Worm (Caenorhabditis elegans) whole organism, L2 larva: ENCODE results near the gene srh-100.
"Not testable (repeated sequence)": the region's sequence is repeated elsewhere in the genome, so short reads cannot be mapped to it uniquely, and the experiment has no call there.

Experiments
- C34F6.9 ChIP-seq: fragments of 150-350 bp; optimal IDR thresholded peaks from 2 replicates; lab custom pipeline; 2014; ENCODE audit warnings: missing biosample characterization, missing genetic modification characterization
- F13H6.1 ChIP-seq: sonication (generic microtip); optimal IDR thresholded peaks from 2 replicates; lab custom pipeline; 2016; ENCODE audit warnings: missing genetic modification characterization, missing compliant biosample characterization
- R02D3.7 ChIP-seq: fragments of 150-350 bp; optimal IDR thresholded peaks from 2 replicates; lab custom pipeline; 2014; ENCODE audit warnings: missing biosample characterization, missing genetic modification characterization
- Y55F3AM.14 ChIP-seq: fragments of 200-800 bp; sonication (Bioruptor generic); optimal IDR thresholded peaks from 2 replicates; lab custom pipeline; 2018; ENCODE audit warnings: mild to moderate bottlenecking, missing genetic modification characterization, missing compliant biosample characterization
- ZK546.5 ChIP-seq: sonication (generic microtip); optimal IDR thresholded peaks from 2 replicates; lab custom pipeline; 2017; ENCODE audit warnings: missing biosample characterization, missing genetic modification characterization
- alr-1 ChIP-seq: fragments of 150-350 bp; optimal IDR thresholded peaks from 2 replicates; lab custom pipeline; 2014; ENCODE audit warnings: missing biosample characterization, missing genetic modification characterization
- ama-1 ChIP-seq: fragments of 150-350 bp; optimal IDR thresholded peaks from 2 replicates; lab custom pipeline; 2018; ENCODE audit warnings: inconsistent platforms
- ceh-16 ChIP-seq: fragments of 150-350 bp; optimal IDR thresholded peaks from 2 replicates; lab custom pipeline; 2014; ENCODE audit warnings: missing biosample characterization, missing genetic modification characterization
- ceh-82 ChIP-seq: fragments of 150-350 bp; optimal IDR thresholded peaks from 2 replicates; lab custom pipeline; 2014; ENCODE audit warnings: missing biosample characterization, missing genetic modification characterization
- crh-2 ChIP-seq: sonication (generic microtip); optimal IDR thresholded peaks from 2 replicates; lab custom pipeline; 2017; ENCODE audit warnings: missing biosample characterization, missing genetic modification characterization
- elt-1 ChIP-seq: fragments of 150-350 bp; optimal IDR thresholded peaks from 2 replicates; lab custom pipeline; 2014; ENCODE audit warnings: missing biosample characterization, missing genetic modification characterization
- elt-3 ChIP-seq: sonication (generic microtip); optimal IDR thresholded peaks from 2 replicates; lab custom pipeline; 2017; ENCODE audit warnings: missing biosample characterization, missing genetic modification characterization
- fos-1 ChIP-seq: fragments of 150-350 bp; optimal IDR thresholded peaks from 2 replicates; lab custom pipeline; 2014; ENCODE audit warnings: missing biosample characterization, missing genetic modification characterization
- gmeb-1 ChIP-seq: fragments of 150-350 bp; optimal IDR thresholded peaks from 2 replicates; lab custom pipeline; 2014; ENCODE audit warnings: missing biosample characterization, missing genetic modification characterization
- lin-11 ChIP-seq: fragments of 150-350 bp; sonication (generic microtip); optimal IDR thresholded peaks from 2 replicates; lab custom pipeline; 2014; ENCODE audit warnings: missing biosample characterization, missing genetic modification characterization, inconsistent platforms, mixed read lengths
- lin-13 ChIP-seq: fragments of 150-350 bp; optimal IDR thresholded peaks from 2 replicates; lab custom pipeline; 2014; ENCODE audit warnings: missing biosample characterization, missing genetic modification reagents, missing genetic modification characterization
- lin-39 ChIP-seq: fragments of 150-350 bp; optimal IDR thresholded peaks from 2 replicates; lab custom pipeline; 2014; ENCODE audit warnings: missing biosample characterization, missing genetic modification reagents, missing genetic modification characterization
- mab-5 ChIP-seq: fragments of 150-350 bp; optimal IDR thresholded peaks from 2 replicates; lab custom pipeline; 2014; ENCODE audit warnings: missing biosample characterization, missing genetic modification characterization
- mdl-1 ChIP-seq, 2 experiments: fragments of 150-350 bp in 1 of 2; sonication (generic microtip) in 1 of 2; optimal IDR thresholded peaks; 2 replicates each; lab custom pipeline; 2017; ENCODE audit warnings: missing biosample characterization in 2 of 2, missing genetic modification characterization in 2 of 2
- nhr-10 ChIP-seq: sonication (generic microtip); optimal IDR thresholded peaks from 2 replicates; lab custom pipeline; 2017; ENCODE audit warnings: missing biosample characterization, missing genetic modification characterization
- nhr-11 ChIP-seq: fragments of 150-350 bp; optimal IDR thresholded peaks from 2 replicates; lab custom pipeline; 2014; ENCODE audit warnings: missing biosample characterization, missing genetic modification characterization
- nhr-12 ChIP-seq: fragments of 150-350 bp; optimal IDR thresholded peaks from 2 replicates; lab custom pipeline; 2014; ENCODE audit warnings: missing biosample characterization, missing genetic modification characterization
- nhr-21 ChIP-seq: fragments of 150-350 bp; optimal IDR thresholded peaks from 2 replicates; lab custom pipeline; 2014; ENCODE audit warnings: missing biosample characterization, missing genetic modification characterization
- nhr-23 ChIP-seq: fragments of 150-350 bp; optimal IDR thresholded peaks from 2 replicates; lab custom pipeline; 2014; ENCODE audit warnings: missing biosample characterization, missing genetic modification reagents, missing genetic modification characterization
- nhr-237 ChIP-seq: fragments of 150-350 bp; optimal IDR thresholded peaks from 2 replicates; lab custom pipeline; 2014; ENCODE audit warnings: missing biosample characterization, missing genetic modification characterization
- nhr-6 ChIP-seq: fragments of 150-350 bp; optimal IDR thresholded peaks from 2 replicates; lab custom pipeline; 2014; ENCODE audit warnings: missing biosample characterization, missing genetic modification characterization
- nhr-77 ChIP-seq: fragments of 150-350 bp; optimal IDR thresholded peaks from 2 replicates; lab custom pipeline; 2014; ENCODE audit warnings: missing biosample characterization, missing genetic modification characterization
- peb-1 ChIP-seq: fragments of 150-350 bp; optimal IDR thresholded peaks from 2 replicates; lab custom pipeline; 2014; ENCODE audit warnings: missing biosample characterization, missing genetic modification characterization
- sem-4 ChIP-seq: fragments of 150-350 bp; optimal IDR thresholded peaks from 2 replicates; lab custom pipeline; 2014; ENCODE audit warnings: missing biosample characterization, missing genetic modification reagents, missing genetic modification characterization
- skn-1 ChIP-seq: sonication (generic microtip); optimal IDR thresholded peaks from 2 replicates; lab custom pipeline; 2017; ENCODE audit warnings: missing biosample characterization, missing genetic modification characterization
- sma-3 ChIP-seq: sonication (generic microtip); optimal IDR thresholded peaks from 2 replicates; lab custom pipeline; 2016; ENCODE audit warnings: missing genetic modification reagents, missing genetic modification characterization, missing compliant biosample characterization
- sma-9 ChIP-seq, 2 experiments: fragments of 150-350 bp in 1 of 2; sonication (generic microtip) in 1 of 2; optimal IDR thresholded peaks; 2 replicates each; lab custom pipeline; 2014 to 2016; ENCODE audit warnings: missing genetic modification characterization in 2 of 2, mild to moderate bottlenecking in 1 of 2, missing biosample characterization in 1 of 2, missing compliant biosample characterization in 1 of 2, missing genetic modification reagents in 1 of 2, moderate library complexity in 1 of 2
- snpc-4 ChIP-seq: fragments of 150-350 bp; optimal IDR thresholded peaks from 2 replicates; lab custom pipeline; 2014; ENCODE audit warnings: missing biosample characterization, missing genetic modification characterization
- unc-39 ChIP-seq: fragments of 150-350 bp; optimal IDR thresholded peaks from 2 replicates; lab custom pipeline; 2014; ENCODE audit warnings: missing biosample characterization, missing genetic modification characterization
- unc-62 ChIP-seq: fragments of 150-350 bp; optimal IDR thresholded peaks from 2 replicates; lab custom pipeline; 2014; ENCODE audit warnings: missing biosample characterization, missing genetic modification reagents, missing genetic modification characterization
- zag-1 ChIP-seq: fragments of 150-350 bp; optimal IDR thresholded peaks from 2 replicates; lab custom pipeline; 2014; ENCODE audit warnings: missing biosample characterization, missing genetic modification characterization
- ztf-1 ChIP-seq: fragments of 200-800 bp; sonication (Bioruptor generic); conservative IDR thresholded peaks from 2 replicates; pipeline ENCODE4 v1.3.6; 2022; ENCODE audit warnings: missing genetic modification characterization, missing compliant biosample characterization
- ztf-11 ChIP-seq: sonication (generic microtip); optimal IDR thresholded peaks from 2 replicates; lab custom pipeline; 2017; ENCODE audit warnings: missing biosample characterization, missing genetic modification characterization

Gene srh-100

ce11 chrII:3714595-3714994 is at the start of gene srh-100:
TSS of gene srh-100 (minus strand) at chrII:3714695.
- no peak for TF ChIP-seq mdl-1 (tag; optimal IDR thresholded peaks at IDR 0.05; lab: Kevin White, UChicago)
- TF ChIP-seq sma-3 (GFP tag; lab: Kevin White, UChicago), result no peak
- TF ChIP-seq nhr-11 (tag; lab: Kevin White, UChicago), result no peak
- TF ChIP-seq nhr-237, result no peak
- TF ChIP-seq peb-1, result no peak
- no peak for TF ChIP-seq nhr-21 (tag; lab: Kevin White, UChicago)
- no peak for TF ChIP-seq lin-11 (tag; lab: Kevin White, UChicago)
- TF ChIP-seq zag-1 (tag; lab: Kevin White, UChicago), result no peak
- no peak for TF ChIP-seq gmeb-1 (tag; lab: Kevin White, UChicago)
- TF ChIP-seq ceh-82 (tag; lab: Kevin White, UChicago), result no peak

DNA sequence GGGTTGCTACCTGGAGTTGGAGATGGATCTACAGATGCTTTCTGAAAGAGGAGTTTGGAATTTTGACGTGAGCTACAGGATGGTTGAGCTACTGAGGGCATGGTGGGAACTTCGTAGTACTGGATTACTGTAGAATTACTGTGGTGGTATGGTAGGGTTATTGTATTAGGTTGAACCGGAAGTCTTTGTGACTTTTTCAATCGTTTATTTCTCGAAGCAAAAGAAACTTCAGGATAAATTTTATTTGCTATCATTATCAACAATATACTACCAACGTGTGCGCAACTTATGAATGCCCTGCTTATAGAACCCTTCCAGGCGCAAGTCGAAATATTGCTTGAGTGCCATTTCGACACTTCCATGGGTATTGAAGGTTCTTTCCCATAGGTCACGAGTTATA is 47.1 kb upstream of the srh-100 start, which contains the start of gene T24E12.6:
TSS of gene T24E12.6 (minus strand) at position 101 of the 400 bp plus-strand sequence.
- not testable (repeated sequence) for TF ChIP-seq Y55F3AM.14; skn-1 (tag; lab: Kevin White, UChicago); C34F6.9 (tag; lab: Kevin White, UChicago)

DNA sequence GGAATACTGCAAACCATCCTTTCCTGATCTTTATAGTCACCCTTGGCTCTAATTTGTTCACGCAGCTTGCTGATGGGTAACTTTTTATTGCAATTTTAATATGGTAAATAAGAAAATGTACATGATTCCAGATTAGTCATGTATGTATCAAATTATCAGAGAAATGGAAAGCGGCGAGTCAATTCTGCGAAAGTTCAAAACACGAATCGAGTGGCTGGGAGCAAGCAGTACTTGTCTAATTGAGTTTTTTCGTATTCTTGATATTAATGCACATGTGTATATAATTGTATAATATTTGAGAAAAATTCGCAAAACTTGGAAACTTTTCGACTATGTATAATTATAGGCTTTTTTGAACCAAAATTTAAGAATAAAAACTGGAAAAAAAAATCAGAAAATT is 44.5 kb upstream of the srh-100 start, which contains the start of gene T24E12.12:
TSS of gene T24E12.12 (plus strand) at position 281 of the 400 bp plus-strand sequence.
- TF ChIP-seq snpc-4 (tag; lab: Kevin White, UChicago) (no peak), alr-1 (tag; lab: Kevin White, UChicago) (no peak), nhr-21 (tag; lab: Kevin White, UChicago) (no peak), elt-3 (no peak), peb-1 (no peak), ceh-16 (tag; lab: Kevin White, UChicago) (no peak), mdl-1 (tag; optimal IDR thresholded peaks at IDR 0.05; lab: Kevin White, UChicago) (no peak), sma-9 (GFP tag; optimal IDR thresholded peaks at IDR 0.05; lab: Kevin White, UChicago) (no peak), sma-9 (tag; optimal IDR thresholded peaks at IDR 0.05; lab: Kevin White, UChicago) (no peak), unc-62 (no peak), nhr-12 (tag; lab: Kevin White, UChicago) (no peak), ztf-11 (no peak)

DNA sequence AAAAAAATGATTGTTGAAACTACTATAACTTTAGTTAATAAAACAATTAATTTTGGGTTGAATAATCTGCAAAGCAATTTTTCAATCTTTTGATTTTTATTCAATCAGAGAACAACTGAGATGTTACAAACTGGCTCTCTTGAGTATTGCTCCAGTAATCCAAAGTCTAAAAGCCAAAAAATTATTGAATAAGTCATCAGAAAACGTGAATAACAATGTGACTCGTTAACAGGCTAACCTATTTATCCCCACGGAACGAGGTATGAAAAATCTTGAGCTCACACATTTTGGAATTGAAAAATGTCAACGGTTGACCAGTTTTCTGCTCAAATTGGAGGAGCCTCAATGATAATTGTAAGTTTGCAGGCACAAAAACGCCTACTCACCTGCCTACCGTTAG is 43.0 kb upstream of the srh-100 start, which contains the start of gene srx-111:
TSS of gene srx-111 (plus strand) at position 301 of the 400 bp plus-strand sequence.
- TF ChIP-seq sma-9 (GFP tag; optimal IDR thresholded peaks at IDR 0.05; lab: Kevin White, UChicago) (no peak), sma-9 (tag; optimal IDR thresholded peaks at IDR 0.05; lab: Kevin White, UChicago) (no peak), alr-1 (tag; lab: Kevin White, UChicago) (no peak), F13H6.1 (no peak), nhr-237 (no peak), ztf-11 (no peak), lin-39 (tag; lab: Kevin White, UChicago) (no peak), unc-39 (tag; lab: Kevin White, UChicago) (no peak), Y55F3AM.14 (no peak), nhr-23 (tag; lab: Kevin White, UChicago) (no peak), ztf-1 (GFP tag; lab: Robert Waterston, UW) (no peak), nhr-11 (tag; lab: Kevin White, UChicago) (no peak), ZK546.5 (tag; lab: Kevin White, UChicago) (no peak), nhr-6 (tag; lab: Kevin White, UChicago) (no peak), fos-1 (tag; lab: Kevin White, UChicago) (no peak), mab-5 (no peak)

- no peak for TF ChIP-seq mab-5
Observed at ce11 chrII:3753598-3753997, 39.1 kb upstream of the srh-100 start, which contains the start of gene rcd-1. TSS of gene rcd-1 (plus strand) at chrII:3753898.

- no peak for TF ChIP-seq nhr-237
- no peak for TF ChIP-seq mdl-1 (tag; optimal IDR thresholded peaks at IDR 0.05; lab: Kevin White, UChicago)
- no peak for TF ChIP-seq nhr-23 (tag; lab: Kevin White, UChicago)
- no peak for TF ChIP-seq ama-1 (lab: Kevin White, UChicago)
- no peak for TF ChIP-seq sma-3 (GFP tag; lab: Kevin White, UChicago)
- no peak for TF ChIP-seq sem-4
- no peak for TF ChIP-seq elt-1 (tag; lab: Kevin White, UChicago)
- TF ChIP-seq nhr-11 (tag; lab: Kevin White, UChicago), result no peak
- no peak for TF ChIP-seq nhr-10 (tag; lab: Kevin White, UChicago)
- no peak for TF ChIP-seq unc-62
- TF ChIP-seq lin-39 (tag; lab: Kevin White, UChicago), result no peak
- TF ChIP-seq R02D3.7 (tag; lab: Kevin White, UChicago), result no peak
- no peak for TF ChIP-seq crh-2 (tag; lab: Kevin White, UChicago)
- TF ChIP-seq lin-13 (GFP tag; lab: Kevin White, UChicago), result no peak
- no peak for TF ChIP-seq nhr-77
- TF ChIP-seq gmeb-1 (tag; lab: Kevin White, UChicago), result no peak
- no peak for TF ChIP-seq C34F6.9 (tag; lab: Kevin White, UChicago)
- TF ChIP-seq nhr-6 (tag; lab: Kevin White, UChicago), result no peak
- no peak for TF ChIP-seq alr-1 (tag; lab: Kevin White, UChicago)
- no peak for TF ChIP-seq lin-11 (tag; lab: Kevin White, UChicago)
Observed at ce11 chrII:3752184-3752583, 37.7 kb upstream of the srh-100 start, which contains the start of gene sdz-11. TSS of gene sdz-11 (minus strand) at chrII:3752284.
